Worm (Caenorhabditis elegans) whole organism, L1 larva: Measurements from ENCODE around the gene C41A3.2.

Source experiments
- C16A3.4 ChIP-seq: fragments of 150-350 bp; optimal IDR thresholded peaks from 2 replicates; lab custom pipeline; 2014; ENCODE audit warnings: missing biosample characterization, missing genetic modification characterization
- alr-1 ChIP-seq: fragments of 200-800 bp; sonication (Bioruptor generic); optimal IDR thresholded peaks from 2 replicates; lab custom pipeline; 2018; ENCODE audit warnings: borderline replicate concordance, mild to moderate bottlenecking, missing genetic modification characterization, missing compliant biosample characterization
- aly-2 ChIP-seq: fragments of 150-350 bp; optimal IDR thresholded peaks from 2 replicates; lab custom pipeline; 2014; ENCODE audit warnings: missing biosample characterization, missing genetic modification characterization
- blmp-1 ChIP-seq: fragments of 150-350 bp; optimal IDR thresholded peaks from 2 replicates; lab custom pipeline; 2014; ENCODE audit warnings: missing biosample characterization, missing genetic modification characterization
- ceh-8 ChIP-seq: fragments of 200-800 bp; sonication (Bioruptor generic); optimal IDR thresholded peaks from 2 replicates; lab custom pipeline; 2018; ENCODE audit warnings: mild to moderate bottlenecking, missing genetic modification characterization, moderate library complexity, missing compliant biosample characterization
- ceh-82 ChIP-seq, 3 experiments: fragments of 150-350 bp in 1 of 3; sonication (generic microtip) in 2 of 3; optimal IDR thresholded peaks; 2 replicates each; lab custom pipeline; 2014 to 2017; ENCODE audit warnings: missing biosample characterization in 3 of 3, missing genetic modification characterization in 3 of 3
- ceh-88 ChIP-seq: fragments of 200-800 bp; sonication (Bioruptor generic); IDR thresholded peaks from 2 replicates; pipeline ENCODE4 v1.3.6; 2022; ENCODE audit warnings: missing genetic modification characterization, missing compliant biosample characterization
- ceh-90 ChIP-seq: sonication (generic microtip); optimal IDR thresholded peaks from 2 replicates; lab custom pipeline; 2016; ENCODE audit warnings: missing genetic modification characterization, missing compliant biosample characterization
- ces-1 ChIP-seq: fragments of 150-350 bp; optimal IDR thresholded peaks from 2 replicates; lab custom pipeline; 2014; ENCODE audit warnings: missing biosample characterization, missing genetic modification reagents, missing genetic modification characterization
- dpl-1 ChIP-seq, 3 experiments: fragments of 150-350 bp in 2 of 3; sonication (generic microtip) in 1 of 3; optimal IDR thresholded peaks; 2 replicates each; lab custom pipeline; 2014 to 2017; ENCODE audit warnings: missing biosample characterization in 3 of 3, missing genetic modification characterization in 3 of 3, missing genetic modification reagents in 3 of 3
- dsc-1 ChIP-seq: sonication (generic microtip); optimal IDR thresholded peaks from 2 replicates; lab custom pipeline; 2016; ENCODE audit warnings: mild to moderate bottlenecking, missing genetic modification characterization, missing compliant biosample characterization
- efl-3 ChIP-seq: fragments of 200-800 bp; sonication (Bioruptor generic); optimal IDR thresholded peaks from 2 replicates; lab custom pipeline; 2018; ENCODE audit warnings: mild to moderate bottlenecking, missing genetic modification characterization, missing compliant biosample characterization
- egl-27 ChIP-seq, 2 experiments: fragments of 150-350 bp in 1 of 2; sonication (generic microtip); optimal IDR thresholded peaks; 3 replicates each; lab custom pipeline; 2017 to 2018; ENCODE audit warnings: missing biosample characterization in 2 of 2, missing genetic modification characterization in 2 of 2, missing genetic modification reagents in 2 of 2
- elt-3 ChIP-seq, 6 experiments: fragments of 150-350 bp in 1 of 6; sonication (generic microtip); optimal IDR thresholded peaks; 2 replicates each; lab custom pipeline; 2017 to 2018; ENCODE audit warnings: missing biosample characterization in 6 of 6, missing genetic modification characterization in 6 of 6, inconsistent platforms in 1 of 6
- fkh-4 ChIP-seq: sonication (generic microtip); optimal IDR thresholded peaks from 2 replicates; lab custom pipeline; 2016; ENCODE audit warnings: missing compliant biosample characterization, missing genetic modification characterization, borderline replicate concordance
- fos-1 ChIP-seq: fragments of 150-350 bp; optimal IDR thresholded peaks from 2 replicates; lab custom pipeline; 2014; ENCODE audit warnings: missing biosample characterization, missing genetic modification characterization
- hlh-17 ChIP-seq: fragments of 200-800 bp; sonication (Bioruptor generic); optimal IDR thresholded peaks from 2 replicates; lab custom pipeline; 2018; ENCODE audit warnings: missing genetic modification characterization, mild to moderate bottlenecking, missing compliant biosample characterization, moderate library complexity, borderline replicate concordance
- hlh-4 ChIP-seq: sonication (generic microtip); optimal IDR thresholded peaks from 2 replicates; lab custom pipeline; 2016; ENCODE audit warnings: mild to moderate bottlenecking, missing genetic modification characterization, missing compliant biosample characterization
- hpl-2 ChIP-seq: fragments of 150-350 bp; optimal IDR thresholded peaks from 2 replicates; lab custom pipeline; 2014; ENCODE audit warnings: missing biosample characterization, missing genetic modification reagents, missing genetic modification characterization
- irx-1 ChIP-seq: sonication (generic microtip); optimal IDR thresholded peaks from 2 replicates; lab custom pipeline; 2016; ENCODE audit warnings: missing genetic modification characterization, missing compliant biosample characterization
- lin-13 ChIP-seq: fragments of 150-350 bp; optimal IDR thresholded peaks from 2 replicates; lab custom pipeline; 2014; ENCODE audit warnings: missing biosample characterization, missing genetic modification reagents, missing genetic modification characterization
- lin-14 ChIP-seq: fragments of 200-800 bp; sonication (Bioruptor generic); optimal IDR thresholded peaks from 2 replicates; lab custom pipeline; 2018; ENCODE audit warnings: mild to moderate bottlenecking, missing genetic modification characterization, moderate library complexity, missing compliant biosample characterization
- lin-35 ChIP-seq, 2 experiments: fragments of 150-350 bp; optimal IDR thresholded peaks; 2 replicates each; lab custom pipeline; 2014; ENCODE audit warnings: missing biosample characterization in 2 of 2, missing genetic modification characterization in 2 of 2, missing genetic modification reagents in 2 of 2
- lin-39 ChIP-seq: fragments of 150-350 bp; optimal IDR thresholded peaks from 2 replicates; lab custom pipeline; 2014; ENCODE audit warnings: missing biosample characterization, missing genetic modification reagents, missing genetic modification characterization
- lir-3 ChIP-seq: sonication (generic microtip); optimal IDR thresholded peaks from 2 replicates; lab custom pipeline; 2016; ENCODE audit warnings: mild to moderate bottlenecking, missing genetic modification characterization, moderate library complexity, missing compliant biosample characterization; ENCODE audit not compliant: poor library complexity
- mdl-1 ChIP-seq, 2 experiments: fragments of 150-350 bp; optimal IDR thresholded peaks; 2 replicates each; lab custom pipeline; 2014 to 2017; ENCODE audit warnings: missing biosample characterization in 2 of 2, missing genetic modification characterization in 2 of 2, inconsistent platforms in 1 of 2
- mep-1 ChIP-seq: fragments of 150-350 bp; optimal IDR thresholded peaks from 2 replicates; lab custom pipeline; 2014; ENCODE audit warnings: missing biosample characterization, missing genetic modification characterization
- nhr-12 ChIP-seq: sonication (generic microtip); optimal IDR thresholded peaks from 2 replicates; lab custom pipeline; 2017; ENCODE audit warnings: missing biosample characterization, missing genetic modification characterization
- nhr-237 ChIP-seq: fragments of 150-350 bp; optimal IDR thresholded peaks from 2 replicates; lab custom pipeline; 2014; ENCODE audit warnings: missing biosample characterization, missing genetic modification characterization
- nhr-28 ChIP-seq: fragments of 150-350 bp; optimal IDR thresholded peaks from 2 replicates; lab custom pipeline; 2014; ENCODE audit warnings: missing biosample characterization, missing genetic modification characterization
- nhr-71 ChIP-seq: sonication (generic microtip); optimal IDR thresholded peaks from 2 replicates; lab custom pipeline; 2016; ENCODE audit warnings: mild to moderate bottlenecking, missing genetic modification characterization, moderate library complexity, missing compliant biosample characterization
- nhr-77 ChIP-seq: fragments of 150-350 bp; optimal IDR thresholded peaks from 2 replicates; lab custom pipeline; 2014; ENCODE audit warnings: missing biosample characterization, missing genetic modification characterization
- nhr-84 ChIP-seq: sonication (generic microtip); optimal IDR thresholded peaks from 2 replicates; lab custom pipeline; 2017; ENCODE audit warnings: missing biosample characterization, missing genetic modification characterization
- nhr-85 ChIP-seq: sonication (generic microtip); peaks from one replicate; lab custom pipeline; 2016; ENCODE audit warnings: missing genetic modification characterization, inconsistent platforms, missing compliant biosample characterization
- nhr-90 ChIP-seq: sonication (generic microtip); optimal IDR thresholded peaks from 2 replicates; lab custom pipeline; 2016; ENCODE audit warnings: mild to moderate bottlenecking, missing genetic modification characterization, missing compliant biosample characterization; ENCODE audit not compliant: poor library complexity
- rnt-1 ChIP-seq: sonication (generic microtip); optimal IDR thresholded peaks from 2 replicates; lab custom pipeline; 2016; ENCODE audit warnings: mild to moderate bottlenecking, missing genetic modification characterization, moderate library complexity, missing compliant biosample characterization
- snpc-4 ChIP-seq: fragments of 150-350 bp; optimal IDR thresholded peaks from 2 replicates; lab custom pipeline; 2014; ENCODE audit warnings: missing biosample characterization, missing genetic modification characterization
- snu-23 ChIP-seq: sonication (generic microtip); optimal IDR thresholded peaks from 2 replicates; lab custom pipeline; 2016; ENCODE audit warnings: missing genetic modification characterization, missing compliant biosample characterization
- sox-4 ChIP-seq: sonication (generic microtip); optimal IDR thresholded peaks from 2 replicates; lab custom pipeline; 2016; ENCODE audit warnings: missing genetic modification characterization, missing compliant biosample characterization
- sup-37 ChIP-seq: fragments of 200-800 bp; sonication (Bioruptor generic); optimal IDR thresholded peaks from 2 replicates; lab custom pipeline; 2018; ENCODE audit warnings: mild to moderate bottlenecking, missing genetic modification characterization, missing compliant biosample characterization
- swsn-7 ChIP-seq: sonication (generic microtip); optimal IDR thresholded peaks from 2 replicates; lab custom pipeline; 2016; ENCODE audit warnings: missing genetic modification characterization, missing compliant biosample characterization
- unc-86 ChIP-seq: sonication (generic microtip); optimal IDR thresholded peaks from 2 replicates; lab custom pipeline; 2016; ENCODE audit warnings: missing genetic modification characterization, missing compliant biosample characterization
- unc-98 ChIP-seq: fragments of 200-800 bp; sonication (Bioruptor generic); IDR thresholded peaks from 2 replicates; pipeline ENCODE4 v1.3.6; 2022; ENCODE audit warnings: missing genetic modification characterization, missing compliant biosample characterization
- xbp-1 ChIP-seq: sonication (generic microtip); optimal IDR thresholded peaks from 2 replicates; lab custom pipeline; 2016; ENCODE audit warnings: missing genetic modification characterization, missing compliant biosample characterization
- zag-1 ChIP-seq: fragments of 150-350 bp; optimal IDR thresholded peaks from 2 replicates; lab custom pipeline; 2014; ENCODE audit warnings: missing biosample characterization, missing genetic modification characterization
- zip-4 ChIP-seq: fragments of 200-800 bp; sonication (Bioruptor generic); optimal IDR thresholded peaks from 2 replicates; lab custom pipeline; 2018; ENCODE audit warnings: mild to moderate bottlenecking, missing genetic modification characterization, moderate library complexity, missing compliant biosample characterization

Gene C41A3.2

ce11 chrX:5451706-5452105, 37.6 kb upstream of the C41A3.2 start:
- TF ChIP-seq lin-14 (GFP tag; lab: Kevin White, UChicago): peak; percentile 23
- TF ChIP-seq nhr-84 (tag; lab: Kevin White, UChicago): no peak

ce11 chrX:5450773-5451447, 36.8 kb upstream of the C41A3.2 start, which contains the start of gene C25F6.6:
Gene C25F6.6 (minus strand): TSS chrX:5450823.
- TF ChIP-seq nhr-77 (peak; percentile 14), ces-1 (GFP tag; lab: Kevin White, UChicago) (no peak), snu-23 (GFP tag; lab: Kevin White, UChicago) (no peak), ceh-82 (tag; optimal IDR thresholded peaks at IDR 0.05; lab: Kevin White, UChicago) (no peak), lin-35 (GFP tag; optimal IDR thresholded peaks at IDR 0.05; lab: Kevin White, UChicago) (peak in 1 of 2 experiments; percentile 10), xbp-1 (no peak), irx-1 (tag; lab: Kevin White, UChicago) (no peak), egl-27 (tag; optimal IDR thresholded peaks at IDR 0.05; lab: Kevin White, UChicago) (no peak), nhr-85 (tag; lab: Kevin White, UChicago) (peak; percentile 34), nhr-237 (no peak), C16A3.4 (tag; lab: Kevin White, UChicago) (peak; percentile 40), mdl-1 (tag; optimal IDR thresholded peaks at IDR 0.05; lab: Kevin White, UChicago) (peak in 1 of 2 experiments; percentile 17), unc-86 (tag; lab: Kevin White, UChicago) (no peak), ceh-8 (GFP tag; lab: Kevin White, UChicago) (no peak), aly-2 (tag; lab: Kevin White, UChicago) (no peak), lir-3 (tag; lab: Kevin White, UChicago) (no peak), sox-4 (tag; lab: Kevin White, UChicago) (no peak), blmp-1 (tag; lab: Kevin White, UChicago) (peak; percentile 4), unc-98 (GFP tag; lab: Robert Waterston, UW) (no peak), dpl-1 (GFP tag; optimal IDR thresholded peaks at IDR 0.05; lab: Kevin White, UChicago) (no peak), nhr-90 (tag; lab: Kevin White, UChicago) (peak; percentile 43)

DNA sequence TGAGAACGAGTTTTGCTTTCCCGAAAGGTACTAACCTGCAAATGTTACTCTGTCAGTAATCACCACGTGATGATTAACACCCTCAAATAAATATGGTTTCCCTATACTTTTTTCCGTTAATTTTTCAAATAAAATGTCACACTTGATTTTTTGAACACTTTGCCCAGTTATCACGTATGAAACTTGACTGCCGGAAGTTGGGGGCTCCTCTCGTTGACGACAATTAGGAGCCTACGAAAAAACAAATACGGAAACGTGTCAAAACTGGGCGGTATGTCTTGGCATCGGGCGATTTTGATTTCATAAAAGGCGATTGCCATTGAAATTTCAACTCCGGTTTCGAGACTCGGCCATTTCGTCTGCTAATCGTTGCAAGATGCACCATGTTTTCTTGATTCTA, 33.8 kb upstream of the C41A3.2 start, which contains the start of gene C25F6.8:
Gene C25F6.8, plus strand, starts transcription at position 301 of the 400 bp plus-strand sequence.
- TF ChIP-seq rnt-1 (no peak), nhr-237 (no peak), nhr-28 (no peak), nhr-71 (tag; lab: Kevin White, UChicago) (no peak), ceh-88 (GFP tag; lab: Robert Waterston, UW) (no peak), nhr-85 (tag; lab: Kevin White, UChicago) (no peak), elt-3 (tag; optimal IDR thresholded peaks at IDR 0.05; lab: Kevin White, UChicago) (no peak), efl-3 (GFP tag; lab: Kevin White, UChicago) (no peak), C16A3.4 (tag; lab: Kevin White, UChicago) (no peak), lin-13 (no peak), alr-1 (no peak), zag-1 (tag; lab: Kevin White, UChicago) (no peak)

DNA sequence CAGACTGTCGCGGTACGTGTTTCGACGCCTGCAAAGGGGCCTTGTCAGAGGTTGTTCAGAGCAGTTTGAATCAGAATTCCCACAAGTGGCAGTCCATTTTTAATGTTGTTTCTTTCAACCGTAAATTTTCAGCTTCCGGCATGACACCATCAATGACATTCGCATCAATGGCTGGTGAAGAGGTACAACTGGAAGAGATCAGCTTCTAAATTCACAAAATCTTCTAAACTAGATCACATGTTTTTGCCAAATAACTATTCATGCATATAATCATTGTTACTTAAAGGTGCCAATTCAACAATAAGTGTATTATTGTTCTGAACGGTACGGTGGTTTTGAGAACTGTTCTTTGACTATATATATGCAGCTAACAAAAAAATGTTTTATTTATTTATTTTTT, 33.2 kb upstream of the C41A3.2 start:
- no peak for TF ChIP-seq fkh-4
- TF ChIP-seq hlh-17 (GFP tag; lab: Kevin White, UChicago): no peak
- no peak for TF ChIP-seq dsc-1
- TF ChIP-seq sup-37: no peak
- TF ChIP-seq lir-3 (tag; lab: Kevin White, UChicago): no peak
- no peak for TF ChIP-seq elt-3 (tag; optimal IDR thresholded peaks at IDR 0.05; lab: Kevin White, UChicago)
- TF ChIP-seq swsn-7 (tag; lab: Kevin White, UChicago): no peak
- no peak for TF ChIP-seq dpl-1 (GFP tag; optimal IDR thresholded peaks at IDR 0.05; lab: Kevin White, UChicago)
- no peak for TF ChIP-seq unc-86 (tag; lab: Kevin White, UChicago)
- no peak for TF ChIP-seq nhr-71 (tag; lab: Kevin White, UChicago)
- TF ChIP-seq zip-4: no peak
- TF ChIP-seq ceh-90 (tag; lab: Kevin White, UChicago): no peak
- TF ChIP-seq lin-39 (tag; lab: Kevin White, UChicago): no peak
- TF ChIP-seq ces-1 (GFP tag; lab: Kevin White, UChicago): no peak
- TF ChIP-seq mep-1 (tag; lab: Kevin White, UChicago): no peak
- TF ChIP-seq nhr-12 (tag; lab: Kevin White, UChicago): no peak
- TF ChIP-seq hlh-4: no peak
- TF ChIP-seq hpl-2 (GFP tag; lab: Kevin White, UChicago): no peak
- TF ChIP-seq snpc-4: no peak
- TF ChIP-seq fos-1 (tag; lab: Kevin White, UChicago): no peak
